Worm (Caenorhabditis elegans): Measurements from ENCODE around the gene nspc-16.

nspc-16 gene

ce11 chrX:14504551-14504902, 18.8 kb upstream of the nspc-16 start:
- peak; percentile 13 for TF ChIP-seq fos-1 (tag; optimal IDR thresholded peaks at IDR 0.05)
- peak; percentile 60 for TF ChIP-seq sma-9 (GFP tag; optimal IDR thresholded peaks at IDR 0.05)
- no peak for TF ChIP-seq sma-9 (tag; optimal IDR thresholded peaks at IDR 0.05)
- peak; percentile 11 for TF ChIP-seq Y55F3AM.14 (GFP tag; optimal IDR thresholded peaks at IDR 0.05)
- TF ChIP-seq ztf-1 (GFP tag; conservative IDR thresholded peaks at IDR 0.05), result no peak

DNA sequence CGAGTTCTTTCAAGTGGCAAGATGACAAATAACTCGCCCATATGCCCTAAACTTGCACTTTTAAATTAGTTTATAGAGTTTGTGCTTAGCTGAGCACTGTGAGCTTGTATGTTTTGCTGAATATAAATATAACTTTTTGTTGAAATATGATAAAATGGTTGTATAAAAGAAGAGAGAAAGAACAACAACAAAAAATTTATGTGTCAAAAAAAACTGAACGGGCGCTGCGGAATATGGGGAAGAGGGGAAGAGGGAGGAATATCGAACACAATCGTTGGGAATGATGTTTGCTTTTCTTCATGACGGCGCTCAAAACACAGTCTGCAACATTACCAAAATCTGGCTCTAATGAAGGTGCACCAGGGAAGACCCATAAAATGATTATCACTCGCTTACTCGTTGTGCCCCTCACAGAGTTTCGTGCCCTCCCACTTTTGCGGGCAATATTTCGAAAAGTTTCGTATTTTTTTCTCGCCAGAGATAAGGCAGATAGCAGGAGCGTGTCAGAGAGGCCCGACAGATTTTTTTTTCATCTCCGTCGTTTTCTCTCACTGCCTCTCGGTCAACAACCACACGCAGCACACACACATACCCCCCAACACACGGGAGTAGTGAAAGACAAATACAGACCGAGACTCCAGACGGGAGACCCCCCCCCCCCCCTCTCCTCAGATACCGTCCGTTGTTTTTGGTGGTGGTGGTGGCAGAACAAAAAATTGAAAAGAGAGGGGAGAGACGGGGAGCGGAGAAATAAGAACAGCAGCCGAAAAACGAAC, 17.6 kb upstream of the nspc-16 start:
- TF ChIP-seq unc-55 (GFP tag; optimal IDR thresholded peaks at IDR 0.05), result no peak
- TF ChIP-seq elt-3 (tag; optimal IDR thresholded peaks at IDR 0.05), result no peak
- TF ChIP-seq ztf-4 (tag; optimal IDR thresholded peaks at IDR 0.05), result no peak
- peak; percentile 92 for TF ChIP-seq fos-1 (tag; optimal IDR thresholded peaks at IDR 0.05)
- no peak for TF ChIP-seq ztf-1 (GFP tag; conservative IDR thresholded peaks at IDR 0.05)
- no peak for TF ChIP-seq unc-39 (tag; optimal IDR thresholded peaks at IDR 0.05)
- TF ChIP-seq dmd-4 (tag; optimal IDR thresholded peaks at IDR 0.05), result no peak
- TF ChIP-seq ceh-82 (tag; optimal IDR thresholded peaks at IDR 0.05), result no peak
- peak; percentile 51 for TF ChIP-seq gmeb-1 (tag; optimal IDR thresholded peaks at IDR 0.05)
- TF ChIP-seq zag-1 (tag; optimal IDR thresholded peaks at IDR 0.05), result no peak
- TF ChIP-seq ZK546.5 (tag; optimal IDR thresholded peaks at IDR 0.05), result no peak
- no peak for TF ChIP-seq nhr-77 (tag; optimal IDR thresholded peaks at IDR 0.05)
- peak; percentile 43 for TF ChIP-seq egl-27 (tag; optimal IDR thresholded peaks at IDR 0.05)
- TF ChIP-seq nhr-21 (tag; optimal IDR thresholded peaks at IDR 0.05), result no peak
- no peak for TF ChIP-seq nhr-6 (tag; optimal IDR thresholded peaks at IDR 0.05)
- no peak for TF ChIP-seq lin-11 (tag; optimal IDR thresholded peaks at IDR 0.05)
- TF ChIP-seq sma-9 (GFP tag; optimal IDR thresholded peaks at IDR 0.05), result peak; percentile 83
- peak; percentile 5 for TF ChIP-seq sma-9 (tag; optimal IDR thresholded peaks at IDR 0.05)
- no peak for TF ChIP-seq nhr-10 (tag; optimal IDR thresholded peaks at IDR 0.05)
- TF ChIP-seq nhr-25 (tag; optimal IDR thresholded peaks at IDR 0.05), result peak; percentile 62
- peak; percentile 66 for TF ChIP-seq nhr-129 (tag; optimal IDR thresholded peaks at IDR 0.05)
- TF ChIP-seq R02D3.7 (tag; optimal IDR thresholded peaks at IDR 0.05), result no peak
- no peak for TF ChIP-seq elt-1 (tag; optimal IDR thresholded peaks at IDR 0.05)
- peak; percentile 84 for TF ChIP-seq F13H6.1 (tag; optimal IDR thresholded peaks at IDR 0.05)
- peak; percentile 61 for TF ChIP-seq C34F6.9 (tag; optimal IDR thresholded peaks at IDR 0.05)
- no peak for TF ChIP-seq nhr-23 (tag; optimal IDR thresholded peaks at IDR 0.05)
- TF ChIP-seq sma-3 (GFP tag; optimal IDR thresholded peaks at IDR 0.05), result peak; percentile 24
- peak in 1 of 2 experiments; percentile 30 for TF ChIP-seq lsy-2 (tag; optimal IDR thresholded peaks at IDR 0.05)
- TF ChIP-seq snpc-4 (tag; optimal IDR thresholded peaks at IDR 0.05), result no peak
- TF ChIP-seq ceh-16 (tag; optimal IDR thresholded peaks at IDR 0.05), result no peak
- no peak for TF ChIP-seq nhr-11 (tag; optimal IDR thresholded peaks at IDR 0.05)
- no peak for TF ChIP-seq lin-39 (tag; optimal IDR thresholded peaks at IDR 0.05)
- no peak for TF ChIP-seq ama-1 (optimal IDR thresholded peaks at IDR 0.05)
- no peak for TF ChIP-seq mbf-1 (tag; optimal IDR thresholded peaks at IDR 0.05)
- no peak for TF ChIP-seq nhr-12 (tag; optimal IDR thresholded peaks at IDR 0.05)
- no peak for TF ChIP-seq peb-1 (tag; optimal IDR thresholded peaks at IDR 0.05)
- TF ChIP-seq crh-2 (tag; optimal IDR thresholded peaks at IDR 0.05), result peak; percentile 20
- TF ChIP-seq alr-1 (tag; optimal IDR thresholded peaks at IDR 0.05), result no peak
- no peak for TF ChIP-seq sem-4 (tag; optimal IDR thresholded peaks at IDR 0.05)
- peak; percentile 44 for TF ChIP-seq blmp-1 (tag; optimal IDR thresholded peaks at IDR 0.05; ENCODE audit: insufficient read depth)

- TF ChIP-seq lin-13 (GFP tag; optimal IDR thresholded peaks at IDR 0.05), result no peak
- peak; percentile 46 for TF ChIP-seq F13H6.1 (tag; optimal IDR thresholded peaks at IDR 0.05)
- TF ChIP-seq nhr-6 (tag; optimal IDR thresholded peaks at IDR 0.05), result peak; percentile 51
- no peak for TF ChIP-seq ceh-82 (tag; optimal IDR thresholded peaks at IDR 0.05)
- no peak for TF ChIP-seq nhr-10 (tag; optimal IDR thresholded peaks at IDR 0.05)
- no peak for TF ChIP-seq ztf-11 (tag; optimal IDR thresholded peaks at IDR 0.05)
- no peak for TF ChIP-seq unc-39 (tag; optimal IDR thresholded peaks at IDR 0.05)
- peak; percentile 97 for TF ChIP-seq blmp-1 (tag; optimal IDR thresholded peaks at IDR 0.05; ENCODE audit: insufficient read depth)
- TF ChIP-seq zag-1 (tag; optimal IDR thresholded peaks at IDR 0.05), result no peak
- TF ChIP-seq alr-1 (tag; optimal IDR thresholded peaks at IDR 0.05), result no peak
- TF ChIP-seq unc-55 (GFP tag; optimal IDR thresholded peaks at IDR 0.05), result no peak
- TF ChIP-seq elt-3 (tag; optimal IDR thresholded peaks at IDR 0.05), result no peak
- no peak for TF ChIP-seq Y55F3AM.14 (GFP tag; optimal IDR thresholded peaks at IDR 0.05)
- peak; percentile 94 for TF ChIP-seq nhr-25 (tag; optimal IDR thresholded peaks at IDR 0.05)
- no peak for TF ChIP-seq lsy-2 (tag; optimal IDR thresholded peaks at IDR 0.05)
- TF ChIP-seq R02D3.7 (tag; optimal IDR thresholded peaks at IDR 0.05), result no peak
- TF ChIP-seq crh-2 (tag; optimal IDR thresholded peaks at IDR 0.05), result no peak
- TF ChIP-seq nhr-12 (tag; optimal IDR thresholded peaks at IDR 0.05), result no peak
- TF ChIP-seq snpc-4 (tag; optimal IDR thresholded peaks at IDR 0.05), result no peak
- TF ChIP-seq peb-1 (tag; optimal IDR thresholded peaks at IDR 0.05), result no peak
- no peak for TF ChIP-seq aly-2 (tag; optimal IDR thresholded peaks at IDR 0.05)
- peak; percentile 47 for TF ChIP-seq ceh-16 (tag; optimal IDR thresholded peaks at IDR 0.05)
- no peak for TF ChIP-seq nhr-23 (tag; optimal IDR thresholded peaks at IDR 0.05)
- TF ChIP-seq nhr-237 (tag; optimal IDR thresholded peaks at IDR 0.05), result no peak
- no peak for TF ChIP-seq mbf-1 (tag; optimal IDR thresholded peaks at IDR 0.05)
- TF ChIP-seq nhr-11 (tag; optimal IDR thresholded peaks at IDR 0.05), result no peak
- TF ChIP-seq elt-1 (tag; optimal IDR thresholded peaks at IDR 0.05), result no peak
- TF ChIP-seq lin-39 (tag; optimal IDR thresholded peaks at IDR 0.05), result no peak
- peak; percentile 80 for TF ChIP-seq sma-9 (GFP tag; optimal IDR thresholded peaks at IDR 0.05)
- no peak for TF ChIP-seq sma-9 (tag; optimal IDR thresholded peaks at IDR 0.05)
- TF ChIP-seq ZK546.5 (tag; optimal IDR thresholded peaks at IDR 0.05), result no peak
- TF ChIP-seq ztf-4 (tag; optimal IDR thresholded peaks at IDR 0.05), result no peak
- TF ChIP-seq mdl-1 (tag; optimal IDR thresholded peaks at IDR 0.05), result no peak
- TF ChIP-seq nhr-77 (tag; optimal IDR thresholded peaks at IDR 0.05), result no peak
- TF ChIP-seq ztf-1 (GFP tag; conservative IDR thresholded peaks at IDR 0.05), result no peak
Measured at ce11 chrX:14507992-14508391, 15.4 kb upstream of the nspc-16 start.
